Worm (Caenorhabditis elegans): ENCODE measurements around the gene hot-9.

Gene hot-9

ce11 chrIV:5045389-5045788 is at the start of gene hot-9:
Gene hot-9 (minus strand): TSS chrIV:5045489.
- TF ChIP-seq W03F9.2 (tag; optimal IDR thresholded peaks at IDR 0.05) (no peak), him-1 (tag; optimal IDR thresholded peaks at IDR 0.05) (no peak)

ce11 chrIV:5093462-5093861 is 48.2 kb upstream of the hot-9 start:
- TF ChIP-seq dao-5 (tag; optimal IDR thresholded peaks at IDR 0.05) (no peak), him-1 (tag; optimal IDR thresholded peaks at IDR 0.05) (no peak), W03F9.2 (tag; optimal IDR thresholded peaks at IDR 0.05) (no peak)

ce11 chrIV:5090993-5091793 is 45.9 kb upstream of the hot-9 start, which contains the start of the genes snpn-1 and C02B10.4:
Gene snpn-1 (minus strand): TSS chrIV:5091043.
Gene C02B10.4 (plus strand): TSS chrIV:5091586.
- TF ChIP-seq dao-5 (tag; optimal IDR thresholded peaks at IDR 0.05): no peak
- peak; percentile 15 for TF ChIP-seq him-1 (tag; optimal IDR thresholded peaks at IDR 0.05)
- peak; percentile 52 for TF ChIP-seq W03F9.2 (tag; optimal IDR thresholded peaks at IDR 0.05)

- no peak for TF ChIP-seq him-1 (tag; optimal IDR thresholded peaks at IDR 0.05)
- no peak for TF ChIP-seq W03F9.2 (tag; optimal IDR thresholded peaks at IDR 0.05)
- TF ChIP-seq dao-5 (tag; optimal IDR thresholded peaks at IDR 0.05): no peak
Measured at ce11 chrIV:5088814-5089322, 43.6 kb upstream of the hot-9 start, which contains the start of gene ivd-1. Gene ivd-1 (minus strand): TSS chrIV:5088864.

ce11 chrIV:5086961-5087326 is 41.7 kb upstream of the hot-9 start:
- no peak for TF ChIP-seq him-1 (tag; optimal IDR thresholded peaks at IDR 0.05)
- TF ChIP-seq dao-5 (tag; optimal IDR thresholded peaks at IDR 0.05): no peak
- no peak for TF ChIP-seq W03F9.2 (tag; optimal IDR thresholded peaks at IDR 0.05)

- TF ChIP-seq W03F9.2 (tag; optimal IDR thresholded peaks at IDR 0.05) (no peak), dao-5 (tag; optimal IDR thresholded peaks at IDR 0.05) (no peak), him-1 (tag; optimal IDR thresholded peaks at IDR 0.05) (no peak)
Measured at ce11 chrIV:5086243-5086960, 41.1 kb upstream of the hot-9 start.

- TF ChIP-seq dao-5 (tag; optimal IDR thresholded peaks at IDR 0.05) (no peak), W03F9.2 (tag; optimal IDR thresholded peaks at IDR 0.05) (no peak), him-1 (tag; optimal IDR thresholded peaks at IDR 0.05) (no peak)
Measured at ce11 chrIV:5085782-5086181, 40.5 kb upstream of the hot-9 start.

- TF ChIP-seq dao-5 (tag; optimal IDR thresholded peaks at IDR 0.05) (no peak), W03F9.2 (tag; optimal IDR thresholded peaks at IDR 0.05) (no peak), him-1 (tag; optimal IDR thresholded peaks at IDR 0.05) (no peak)
Measured at ce11 chrIV:5083832-5084231, 38.5 kb upstream of the hot-9 start.

ce11 chrIV:5082900-5083530 is 37.7 kb upstream of the hot-9 start, which contains the start of gene pygo-1:
Gene pygo-1 (plus strand): TSS chrIV:5083303.
- no peak for TF ChIP-seq dao-5 (tag; optimal IDR thresholded peaks at IDR 0.05)
- TF ChIP-seq him-1 (tag; optimal IDR thresholded peaks at IDR 0.05): no peak
- TF ChIP-seq W03F9.2 (tag; optimal IDR thresholded peaks at IDR 0.05): no peak

- no peak for TF ChIP-seq W03F9.2 (tag; optimal IDR thresholded peaks at IDR 0.05)
- TF ChIP-seq dao-5 (tag; optimal IDR thresholded peaks at IDR 0.05): no peak
- no peak for TF ChIP-seq him-1 (tag; optimal IDR thresholded peaks at IDR 0.05)
Measured at ce11 chrIV:5081122-5081521, 35.8 kb upstream of the hot-9 start.

ce11 chrIV:5078846-5079245 is 33.6 kb upstream of the hot-9 start:
- TF ChIP-seq him-1 (tag; optimal IDR thresholded peaks at IDR 0.05): no peak
- TF ChIP-seq dao-5 (tag; optimal IDR thresholded peaks at IDR 0.05): no peak
- no peak for TF ChIP-seq W03F9.2 (tag; optimal IDR thresholded peaks at IDR 0.05)

- TF ChIP-seq dao-5 (tag; optimal IDR thresholded peaks at IDR 0.05) (no peak), him-1 (tag; optimal IDR thresholded peaks at IDR 0.05) (no peak), W03F9.2 (tag; optimal IDR thresholded peaks at IDR 0.05) (no peak)
Measured at ce11 chrIV:5077918-5078317, 32.6 kb upstream of the hot-9 start.

- TF ChIP-seq dao-5 (tag; optimal IDR thresholded peaks at IDR 0.05) (no peak), him-1 (tag; optimal IDR thresholded peaks at IDR 0.05) (no peak), W03F9.2 (tag; optimal IDR thresholded peaks at IDR 0.05) (no peak)
Measured at ce11 chrIV:5076607-5077006, 31.3 kb upstream of the hot-9 start.

- TF ChIP-seq dao-5 (tag; optimal IDR thresholded peaks at IDR 0.05) (no peak), W03F9.2 (tag; optimal IDR thresholded peaks at IDR 0.05) (no peak), him-1 (tag; optimal IDR thresholded peaks at IDR 0.05) (no peak)
Measured at ce11 chrIV:5073836-5074235, 28.5 kb upstream of the hot-9 start.
